Worm (Caenorhabditis elegans) whole organism, young adult: ENCODE results near the gene R04B5.5.
A peak's percentile ranks its signal among the peaks of the same experiment; 100 is the strongest.

Experiments used
- B0035.1 ChIP-seq: sonication (generic microtip); optimal IDR thresholded peaks from 2 replicates; lab custom pipeline; 2016; ENCODE audit warnings: missing genetic modification characterization, mild to moderate bottlenecking, missing compliant biosample characterization, missing genotype, missing genetic modification reagents
- B0336.3 ChIP-seq: fragments of 200-800 bp; sonication (Bioruptor generic); IDR thresholded peaks from 2 replicates; pipeline ENCODE4 v1.3.6; 2022; ENCODE audit warnings: missing genetic modification characterization, missing compliant biosample characterization
- C06A6.2 ChIP-seq: fragments of 200-800 bp; sonication (Bioruptor generic); conservative IDR thresholded peaks from 2 replicates; pipeline ENCODE4 v1.3.6; 2022; ENCODE audit warnings: missing genetic modification characterization, missing compliant biosample characterization
- C17E4.6 ChIP-seq: fragments of 200-800 bp; sonication (Bioruptor generic); IDR thresholded peaks from 2 replicates; pipeline ENCODE4 v1.3.6; 2022; ENCODE audit warnings: missing genetic modification reagents, missing genetic modification characterization, missing compliant biosample characterization
- F22D6.2 ChIP-seq: sonication (generic microtip); optimal IDR thresholded peaks from 2 replicates; lab custom pipeline; 2016; ENCODE audit warnings: mild to moderate bottlenecking, missing genetic modification characterization, missing compliant biosample characterization
- F37B4.10 ChIP-seq: fragments of 200-800 bp; sonication (Bioruptor generic); IDR thresholded peaks from 2 replicates; pipeline ENCODE4 v1.3.6; 2022; ENCODE audit warnings: missing genetic modification characterization, missing compliant biosample characterization
- F55B11.4 ChIP-seq: sonication (generic microtip); optimal IDR thresholded peaks from 2 replicates; lab custom pipeline; 2016; ENCODE audit warnings: missing compliant biosample characterization, missing genetic modification characterization, borderline replicate concordance; ENCODE audit not compliant: insufficient read depth
- K12H6.12 ChIP-seq: fragments of 200-800 bp; sonication (Bioruptor generic); optimal IDR thresholded peaks from 2 replicates; lab custom pipeline; 2018; ENCODE audit warnings: mild to moderate bottlenecking, missing genetic modification characterization, missing compliant biosample characterization
- akir-1 ChIP-seq: fragments of 200-800 bp; sonication (Bioruptor generic); optimal IDR thresholded peaks from 2 replicates; lab custom pipeline; 2018; ENCODE audit warnings: mild to moderate bottlenecking, missing genetic modification characterization, moderate library complexity, missing compliant biosample characterization
- aptf-2 ChIP-seq: fragments of 200-800 bp; sonication (Bioruptor generic); conservative IDR thresholded peaks from 2 replicates; pipeline ENCODE4 v1.3.6; 2022; ENCODE audit warnings: missing genetic modification reagents, missing genetic modification characterization, missing compliant biosample characterization
- athp-1 ChIP-seq: sonication (generic microtip); optimal IDR thresholded peaks from 2 replicates; lab custom pipeline; 2017; ENCODE audit warnings: mild to moderate bottlenecking, missing genetic modification characterization, missing compliant biosample characterization
- attf-6 ChIP-seq: fragments of 200-800 bp; sonication (Bioruptor generic); IDR thresholded peaks from 2 replicates; pipeline ENCODE4 v1.3.6; 2022; ENCODE audit warnings: missing genetic modification reagents, missing genetic modification characterization, missing compliant biosample characterization
- cebp-1 ChIP-seq, 2 experiments: fragments of 200-800 bp in 1 of 2; sonication (Bioruptor generic) in 1 of 2; sonication (generic microtip) in 1 of 2; IDR thresholded peaks in 1 of 2; optimal IDR thresholded peaks in 1 of 2; 2 replicates each; pipeline versions ENCODE4 v1.3.6 to Lab custom; 2017 to 2022; ENCODE audit warnings: missing compliant biosample characterization in 2 of 2, missing genetic modification characterization in 2 of 2, mild to moderate bottlenecking in 1 of 2, missing genetic modification reagents in 1 of 2, moderate library complexity in 1 of 2
- ceh-100 ChIP-seq: fragments of 200-800 bp; sonication (Bioruptor generic); IDR thresholded peaks from 2 replicates; pipeline ENCODE4 v1.3.6; 2022; ENCODE audit warnings: missing genetic modification reagents, missing genetic modification characterization, missing compliant biosample characterization
- ceh-58 ChIP-seq: fragments of 200-800 bp; sonication (Bioruptor generic); IDR thresholded peaks from 2 replicates; pipeline ENCODE4 v1.3.6; 2022; ENCODE audit warnings: missing genetic modification characterization, missing compliant biosample characterization
- ceh-91 ChIP-seq: fragments of 200-800 bp; sonication (Bioruptor generic); IDR thresholded peaks from 2 replicates; pipeline ENCODE4 v1.3.6; 2022; ENCODE audit warnings: missing genetic modification reagents, missing genetic modification characterization, missing compliant biosample characterization
- die-1 ChIP-seq: sonication (generic microtip); optimal IDR thresholded peaks from 2 replicates; lab custom pipeline; 2016; ENCODE audit warnings: missing genotype, mild to moderate bottlenecking, missing genetic modification characterization, missing compliant biosample characterization
- dox-1 ChIP-seq: fragments of 200-800 bp; sonication (Bioruptor generic); IDR thresholded peaks from 2 replicates; pipeline ENCODE4 v1.3.6; 2022; ENCODE audit warnings: missing genetic modification reagents, missing genetic modification characterization, missing compliant biosample characterization
- egrh-3 ChIP-seq: fragments of 200-800 bp; sonication (Bioruptor generic); IDR thresholded peaks from 2 replicates; pipeline ENCODE4 v1.3.6; 2022; ENCODE audit warnings: missing genetic modification reagents, missing genetic modification characterization, missing compliant biosample characterization
- fkh-3 ChIP-seq: sonication (generic microtip); optimal IDR thresholded peaks from 2 replicates; lab custom pipeline; 2016; ENCODE audit warnings: mild to moderate bottlenecking, missing genetic modification characterization, missing compliant biosample characterization
- gei-17 ChIP-seq: fragments of 200-800 bp; sonication (Bioruptor generic); optimal IDR thresholded peaks from 2 replicates; lab custom pipeline; 2018; ENCODE audit warnings: mild to moderate bottlenecking, missing genetic modification characterization, missing compliant biosample characterization
- hlh-12 ChIP-seq: sonication (generic microtip); optimal IDR thresholded peaks from 2 replicates; lab custom pipeline; 2016; ENCODE audit warnings: missing genetic modification characterization, missing compliant biosample characterization
- hmg-1.2 ChIP-seq: fragments of 200-800 bp; sonication (Bioruptor generic); IDR thresholded peaks from 2 replicates; pipeline ENCODE4 v1.3.6; 2022; ENCODE audit warnings: missing genetic modification reagents, missing genetic modification characterization, missing compliant biosample characterization
- hrde-1 ChIP-seq: sonication (generic microtip); optimal IDR thresholded peaks from 2 replicates; lab custom pipeline; 2016; ENCODE audit warnings: missing genetic modification characterization, mild to moderate bottlenecking, missing compliant biosample characterization, moderate library complexity, missing genotype, missing genetic modification reagents, borderline replicate concordance
- hsf-1 ChIP-seq: fragments of 200-800 bp; sonication (Bioruptor generic); IDR thresholded peaks from 2 replicates; pipeline ENCODE4 v1.3.6; 2022; ENCODE audit warnings: missing genetic modification reagents, missing genetic modification characterization, missing compliant biosample characterization
- lin-54 ChIP-seq: fragments of 200-800 bp; sonication (Bioruptor generic); optimal IDR thresholded peaks from 2 replicates; lab custom pipeline; 2018; ENCODE audit warnings: mild to moderate bottlenecking, missing genetic modification characterization, missing compliant biosample characterization
- lsy-27 ChIP-seq: sonication (generic microtip); optimal IDR thresholded peaks from 2 replicates; lab custom pipeline; 2017; ENCODE audit warnings: missing genetic modification characterization, mild to moderate bottlenecking, missing compliant biosample characterization, antibody characterized with exemption, missing genotype, borderline replicate concordance; ENCODE audit not compliant: insufficient read depth
- madf-3 ChIP-seq: fragments of 200-800 bp; sonication (Bioruptor generic); IDR thresholded peaks from 2 replicates; pipeline ENCODE4 v1.3.6; 2022; ENCODE audit warnings: missing genetic modification reagents, missing genetic modification characterization, missing compliant biosample characterization
- mel-28 ChIP-seq: sonication (generic microtip); optimal IDR thresholded peaks from 2 replicates; lab custom pipeline; 2016; ENCODE audit warnings: borderline replicate concordance, mild to moderate bottlenecking, missing genetic modification characterization, missing compliant biosample characterization
- nfyb-1 ChIP-seq: fragments of 200-800 bp; sonication (Bioruptor generic); IDR thresholded peaks from 2 replicates; pipeline ENCODE4 v1.3.6; 2022; ENCODE audit warnings: missing genetic modification reagents, missing genetic modification characterization, missing compliant biosample characterization
- nhr-120 ChIP-seq: fragments of 200-800 bp; sonication (Bioruptor generic); IDR thresholded peaks from 2 replicates; pipeline ENCODE4 v1.3.6; 2022; ENCODE audit warnings: missing genetic modification characterization, missing compliant biosample characterization
- nhr-90 ChIP-seq: sonication (generic microtip); optimal IDR thresholded peaks from 2 replicates; lab custom pipeline; 2016; ENCODE audit warnings: missing genotype, mild to moderate bottlenecking, missing genetic modification characterization, missing compliant biosample characterization
- pha-4 ChIP-seq: fragments of 150-350 bp; sonication (generic microtip); optimal IDR thresholded peaks from 2 replicates; lab custom pipeline; 2014; ENCODE audit warnings: missing biosample characterization, missing genetic modification reagents, missing genetic modification characterization
- rcor-1 ChIP-seq: fragments of 200-800 bp; sonication (Bioruptor generic); IDR thresholded peaks from 2 replicates; pipeline ENCODE4 v1.3.6; 2022; ENCODE audit warnings: missing genetic modification reagents, missing genetic modification characterization, missing compliant biosample characterization
- sea-2 ChIP-seq: fragments of 200-800 bp; sonication (Bioruptor generic); IDR thresholded peaks from 2 replicates; pipeline ENCODE4 v1.3.6; 2022; ENCODE audit warnings: missing genetic modification characterization, missing compliant biosample characterization
- snpc-4 ChIP-seq, 5 experiments: fragments of 150-350 bp in 1 of 5; sonication (generic microtip) in 4 of 5; optimal IDR thresholded peaks; 2 replicates each; lab custom pipeline; 2014 to 2018; ENCODE audit warnings: missing genetic modification characterization in 5 of 5, missing biosample characterization in 3 of 5, antibody characterized with exemption in 2 of 5, mild to moderate bottlenecking in 2 of 5, missing compliant biosample characterization in 2 of 5, missing genotype in 2 of 5, moderate library complexity in 2 of 5, missing genetic modification reagents in 1 of 5
- somi-1 ChIP-seq: fragments of 200-800 bp; sonication (Bioruptor generic); optimal IDR thresholded peaks from 2 replicates; lab custom pipeline; 2018; ENCODE audit warnings: mild to moderate bottlenecking, missing genetic modification characterization, missing compliant biosample characterization
- sptf-2 ChIP-seq: fragments of 200-800 bp; sonication (Bioruptor generic); optimal IDR thresholded peaks from 2 replicates; lab custom pipeline; 2018; ENCODE audit warnings: mild to moderate bottlenecking, missing genetic modification characterization, missing compliant biosample characterization
- tbp1 ChIP-seq: fragments of 200-800 bp; sonication (Bioruptor generic); optimal IDR thresholded peaks from 2 replicates; lab custom pipeline; 2018; ENCODE audit warnings: mild to moderate bottlenecking, missing genetic modification characterization, missing compliant biosample characterization
- tbx-9 ChIP-seq: sonication (generic microtip); optimal IDR thresholded peaks from 2 replicates; lab custom pipeline; 2016; ENCODE audit warnings: borderline replicate concordance, missing genetic modification characterization, inconsistent platforms, missing compliant biosample characterization
- unc-62 ChIP-seq: fragments of 150-350 bp; optimal IDR thresholded peaks from 2 replicates; lab custom pipeline; 2014; ENCODE audit warnings: missing biosample characterization, missing genetic modification reagents, missing genetic modification characterization
- xnd-1 ChIP-seq: sonication (generic microtip); optimal IDR thresholded peaks from 2 replicates; lab custom pipeline; 2016; ENCODE audit warnings: missing genotype, missing genetic modification reagents, missing genetic modification characterization, missing compliant biosample characterization
- zfh-2 ChIP-seq: fragments of 200-800 bp; sonication (Bioruptor generic); conservative IDR thresholded peaks from 2 replicates; pipeline ENCODE4 v1.3.6; 2022; ENCODE audit warnings: missing genetic modification reagents, missing genetic modification characterization, missing compliant biosample characterization
- ztf-18 ChIP-seq: sonication (generic microtip); optimal IDR thresholded peaks from 2 replicates; lab custom pipeline; 2016; ENCODE audit warnings: missing genotype, mild to moderate bottlenecking, missing genetic modification characterization, missing compliant biosample characterization
- ztf-22 ChIP-seq: fragments of 200-800 bp; sonication (Bioruptor generic); optimal IDR thresholded peaks from 2 replicates; lab custom pipeline; 2018; ENCODE audit warnings: mild to moderate bottlenecking, missing genetic modification characterization, moderate library complexity, missing compliant biosample characterization
- ztf-25 ChIP-seq: fragments of 200-800 bp; sonication (Bioruptor generic); IDR thresholded peaks from 2 replicates; pipeline ENCODE4 v1.3.6; 2022; ENCODE audit warnings: missing genetic modification reagents, missing genetic modification characterization, missing compliant biosample characterization
- ztf-28 ChIP-seq: fragments of 200-800 bp; sonication (Bioruptor generic); IDR thresholded peaks from 2 replicates; pipeline ENCODE4 v1.3.6; 2022; ENCODE audit warnings: missing genetic modification reagents, missing genetic modification characterization, missing compliant biosample characterization
- ztf-3 ChIP-seq: fragments of 200-800 bp; sonication (Bioruptor generic); optimal IDR thresholded peaks from 2 replicates; lab custom pipeline; 2018; ENCODE audit warnings: mild to moderate bottlenecking, missing genetic modification characterization, missing compliant biosample characterization

R04B5.5 gene

ce11 chrV:10042254-10042653 lies 45.0 kb upstream of the R04B5.5 start:
- TF ChIP-seq tbp1 (GFP tag; lab: Kevin White, UChicago) (peak; percentile 21), ztf-25 (no peak), aptf-2 (GFP tag; lab: Robert Waterston, UW) (no peak), ceh-91 (GFP tag; lab: Robert Waterston, UW) (no peak), hlh-12 (no peak), B0035.1 (tag; lab: Kevin White, UChicago) (no peak), hmg-1.2 (GFP tag; lab: Robert Waterston, UW) (peak; percentile 94), lin-54 (peak; percentile 5), zfh-2 (no peak), B0336.3 (no peak), sea-2 (GFP tag; lab: Robert Waterston, UW) (no peak), nhr-90 (tag; lab: Kevin White, UChicago) (no peak), athp-1 (tag; lab: Kevin White, UChicago) (no peak), die-1 (tag; lab: Kevin White, UChicago) (no peak), ceh-100 (no peak), K12H6.12 (tag; lab: Kevin White, UChicago) (peak; percentile 53), ztf-3 (GFP tag; lab: Kevin White, UChicago) (no peak), gei-17 (GFP tag; lab: Kevin White, UChicago) (no peak), F37B4.10 (GFP tag; lab: Robert Waterston, UW) (no peak), C17E4.6 (GFP tag; lab: Robert Waterston, UW) (no peak), unc-62 (peak; percentile 6), xnd-1 (no peak), akir-1 (GFP tag; lab: Kevin White, UChicago) (no peak), F22D6.2 (tag; lab: Kevin White, UChicago) (no peak), nhr-120 (GFP tag; lab: Robert Waterston, UW) (no peak), fkh-3 (tag; lab: Kevin White, UChicago) (no peak), attf-6 (GFP tag; lab: Robert Waterston, UW) (no peak), somi-1 (GFP tag; lab: Kevin White, UChicago) (no peak), ceh-58 (no peak), sptf-2 (no peak), pha-4 (tag; lab: Kevin White, UChicago) (peak; percentile 14), tbx-9 (no peak), ztf-28 (GFP tag; lab: Robert Waterston, UW) (no peak), snpc-4 (GFP tag; optimal IDR thresholded peaks at IDR 0.05; lab: Kevin White, UChicago) (no peak), snpc-4 (tag; optimal IDR thresholded peaks at IDR 0.05; lab: Kevin White, UChicago) (no peak), C06A6.2 (GFP tag; lab: Robert Waterston, UW) (0 out of 2 replicates have a peak, but pooled peaks have one; percentile 20), cebp-1 (GFP tag; IDR thresholded peaks at IDR 0.05; lab: Robert Waterston, UW) (no peak), cebp-1 (tag; optimal IDR thresholded peaks at IDR 0.05; lab: Kevin White, UChicago) (peak; percentile 50), rcor-1 (GFP tag; lab: Robert Waterston, UW) (no peak), mel-28 (no peak), hrde-1 (tag; lab: Kevin White, UChicago) (no peak), egrh-3 (GFP tag; lab: Robert Waterston, UW) (no peak), dox-1 (GFP tag; lab: Robert Waterston, UW) (peak; percentile 36; the same call in 1 of the 2 replicates), F55B11.4 (tag; lab: Kevin White, UChicago) (no peak), ztf-18 (tag; lab: Kevin White, UChicago) (no peak), nfyb-1 (GFP tag; lab: Robert Waterston, UW) (no peak), hsf-1 (GFP tag; lab: Robert Waterston, UW) (no peak), lsy-27 (tag; lab: Kevin White, UChicago) (no peak), ztf-22 (no peak), madf-3 (no peak)
